Worm (Caenorhabditis elegans): ENCODE measurements around the gene pqn-79.
"Not testable (repeated sequence)": the region's sequence is repeated elsewhere in the genome, so short reads cannot be mapped to it uniquely, and the experiment has no call there.

pqn-79 gene

ce11 chrIV:15604194-15604593, 8.8 kb downstream of the pqn-79 start:
- peak; percentile 25 for TF ChIP-seq W03F9.2 (tag; optimal IDR thresholded peaks at IDR 0.05)
- TF ChIP-seq him-1 (tag; optimal IDR thresholded peaks at IDR 0.05): no peak

ce11 chrIV:15606396-15606795, 11.0 kb downstream of the pqn-79 start:
- TF ChIP-seq him-1 (tag; optimal IDR thresholded peaks at IDR 0.05) (no peak), dao-5 (tag; optimal IDR thresholded peaks at IDR 0.05) (no peak), W03F9.2 (tag; optimal IDR thresholded peaks at IDR 0.05) (no peak)

- no peak for TF ChIP-seq W03F9.2 (tag; optimal IDR thresholded peaks at IDR 0.05)
- no peak for TF ChIP-seq him-1 (tag; optimal IDR thresholded peaks at IDR 0.05)
- no peak for TF ChIP-seq dao-5 (tag; optimal IDR thresholded peaks at IDR 0.05)
Observed at ce11 chrIV:15613141-15613540, 17.8 kb downstream of the pqn-79 start.

ce11 chrIV:15616971-15617370, 21.6 kb downstream of the pqn-79 start, which contains the start of gene Y105C5A.8:
Y105C5A.8 (minus strand) TSS chrIV:15617071.
- no peak for TF ChIP-seq dao-5 (tag; optimal IDR thresholded peaks at IDR 0.05)
- no peak for TF ChIP-seq him-1 (tag; optimal IDR thresholded peaks at IDR 0.05)
- no peak for TF ChIP-seq W03F9.2 (tag; optimal IDR thresholded peaks at IDR 0.05)

ce11 chrIV:15617667-15618066, 22.3 kb downstream of the pqn-79 start:
- TF ChIP-seq W03F9.2 (tag; optimal IDR thresholded peaks at IDR 0.05): no peak
- TF ChIP-seq him-1 (tag; optimal IDR thresholded peaks at IDR 0.05): no peak
- no peak for TF ChIP-seq dao-5 (tag; optimal IDR thresholded peaks at IDR 0.05)

- no peak for TF ChIP-seq dao-5 (tag; optimal IDR thresholded peaks at IDR 0.05)
- TF ChIP-seq him-1 (tag; optimal IDR thresholded peaks at IDR 0.05): no peak
- TF ChIP-seq W03F9.2 (tag; optimal IDR thresholded peaks at IDR 0.05): no peak
Observed at ce11 chrIV:15631217-15631616, 35.8 kb downstream of the pqn-79 start, which contains the start of gene Y105C5A.9. Y105C5A.9 (plus strand) TSS chrIV:15631517.

- not testable (repeated sequence) for TF ChIP-seq dao-5, W03F9.2, him-1 (tag; optimal IDR thresholded peaks at IDR 0.05)
Observed at ce11 chrIV:15634240-15634789, 38.9 kb downstream of the pqn-79 start, which contains the start of gene Y105C5A.1274. Y105C5A.1274 (plus strand) TSS chrIV:15634739.

- TF ChIP-seq dao-5, him-1, W03F9.2 (tag; optimal IDR thresholded peaks at IDR 0.05): not testable (repeated sequence)
Observed at ce11 chrIV:15635462-15635861, 40.1 kb downstream of the pqn-79 start, which contains the start of gene Y105C5A.10. Y105C5A.10 (plus strand) TSS chrIV:15635762.

ce11 chrIV:15639223-15639622, 43.9 kb downstream of the pqn-79 start:
- TF ChIP-seq dao-5 (tag; optimal IDR thresholded peaks at IDR 0.05) (no peak), him-1 (tag; optimal IDR thresholded peaks at IDR 0.05) (no peak), W03F9.2 (tag; optimal IDR thresholded peaks at IDR 0.05) (no peak)

- TF ChIP-seq him-1 (tag; optimal IDR thresholded peaks at IDR 0.05): no peak
- TF ChIP-seq W03F9.2 (tag; optimal IDR thresholded peaks at IDR 0.05): no peak
- no peak for TF ChIP-seq dao-5 (tag; optimal IDR thresholded peaks at IDR 0.05)
Observed at ce11 chrIV:15640852-15641251, 45.5 kb downstream of the pqn-79 start, which contains the start of gene Y105C5A.13. Y105C5A.13 (plus strand) TSS chrIV:15641231.

ce11 chrIV:15641699-15642098, 46.3 kb downstream of the pqn-79 start, which contains the start of gene Y105C5A.12:
Y105C5A.12 (minus strand) TSS chrIV:15641799.
- TF ChIP-seq W03F9.2, him-1, dao-5 (tag; optimal IDR thresholded peaks at IDR 0.05): not testable (repeated sequence)

Data from whole organism, L4/young adult.